Fruit fly (Drosophila melanogaster) whole organism, pupa: Measurements from ENCODE around the gene Ube3a.

Experiments used
- CG10348 ChIP-seq: fragments of 200-800 bp; sonication (Bioruptor generic); IDR thresholded peaks from 2 replicates; pipeline ENCODE4 v1.3.6; 2022; ENCODE audit warnings: missing biosample characterization, missing genetic modification characterization
- CG12605 ChIP-seq: fragments of 200-800 bp; sonication (Bioruptor generic); IDR thresholded peaks from 2 replicates; pipeline ENCODE4 v1.3.6; 2022; ENCODE audit warnings: missing biosample characterization, missing genetic modification characterization
- CG13204 ChIP-seq: fragments of 200-800 bp; sonication (Bioruptor generic); optimal IDR thresholded peaks from 2 replicates; lab custom pipeline; 2018; ENCODE audit warnings: missing biosample characterization, mild to moderate bottlenecking, missing genetic modification characterization, moderate library complexity
- CG14655 ChIP-seq: fragments of 200-800 bp; sonication (Bioruptor generic); optimal IDR thresholded peaks from 3 replicates; lab custom pipeline; 2017; ENCODE audit warnings: mild to moderate bottlenecking, missing biosample characterization, missing genetic modification reagents, missing genetic modification characterization
- CG15710 ChIP-seq: fragments of 200-800 bp; sonication (Bioruptor generic); optimal IDR thresholded peaks from 2 replicates; lab custom pipeline; 2018; ENCODE audit warnings: missing biosample characterization, mild to moderate bottlenecking, missing genetic modification characterization, moderate library complexity
- CG17806 ChIP-seq: fragments of 200-800 bp; sonication (Bioruptor generic); optimal IDR thresholded peaks from 2 replicates; lab custom pipeline; 2018; ENCODE audit warnings: missing biosample characterization, mild to moderate bottlenecking, missing genetic modification characterization, moderate library complexity
- CG32121 ChIP-seq: fragments of 200-800 bp; sonication (Bioruptor generic); IDR thresholded peaks from 2 replicates; pipeline ENCODE4 v1.3.6; 2022; ENCODE audit warnings: missing biosample characterization, missing genetic modification characterization
- CG34367 ChIP-seq: fragments of 200-800 bp; sonication (Bioruptor generic); optimal IDR thresholded peaks from 2 replicates; lab custom pipeline; 2018; ENCODE audit warnings: missing biosample characterization, mild to moderate bottlenecking, missing genetic modification characterization
- CG4496 ChIP-seq: fragments of 200-800 bp; sonication (Bioruptor generic); IDR thresholded peaks from 3 replicates; pipeline ENCODE4 v1.3.6; 2022; ENCODE audit warnings: missing biosample characterization, missing genetic modification characterization
- CG8159 ChIP-seq: fragments of 200-800 bp; sonication (Bioruptor generic); optimal IDR thresholded peaks from 3 replicates; lab custom pipeline; 2018; ENCODE audit warnings: missing biosample characterization, mild to moderate bottlenecking, missing genetic modification characterization, moderate library complexity
- CG8301 ChIP-seq: fragments of 200-800 bp; sonication (Bioruptor generic); optimal IDR thresholded peaks from 2 replicates; lab custom pipeline; 2018; ENCODE audit warnings: missing biosample characterization, mild to moderate bottlenecking, missing genetic modification characterization
- CG9948 ChIP-seq: fragments of 200-800 bp; sonication (Bioruptor generic); optimal IDR thresholded peaks from 2 replicates; lab custom pipeline; 2018; ENCODE audit warnings: missing biosample characterization, mild to moderate bottlenecking, missing genetic modification characterization, moderate library complexity
- D1 ChIP-seq: fragments of 200-800 bp; sonication (Bioruptor generic); optimal IDR thresholded peaks from 2 replicates; lab custom pipeline; 2018; ENCODE audit warnings: missing biosample characterization, mild to moderate bottlenecking, missing genetic modification characterization, moderate library complexity
- EcR ChIP-seq: fragments of 200-800 bp; sonication (Bioruptor generic); optimal IDR thresholded peaks from 3 replicates; lab custom pipeline; 2019; ENCODE audit warnings: missing biosample characterization, missing genetic modification characterization, mild to moderate bottlenecking, moderate library complexity, missing genetic modification reagents
- Ets98B ChIP-seq: fragments of 200-800 bp; sonication (Bioruptor generic); IDR thresholded peaks from 2 replicates; pipeline ENCODE4 v1.3.6; 2022; ENCODE audit warnings: missing biosample characterization, missing genetic modification characterization
- Pif1A ChIP-seq: fragments of 200-800 bp; sonication (Bioruptor generic); optimal IDR thresholded peaks from 3 replicates; lab custom pipeline; 2016; ENCODE audit warnings: missing biosample characterization, missing genetic modification characterization
- Pif1B ChIP-seq: fragments of 200-800 bp; sonication (Bioruptor generic); optimal IDR thresholded peaks from 3 replicates; lab custom pipeline; 2016; ENCODE audit warnings: missing biosample characterization, missing genetic modification characterization
- Snoo ChIP-seq: fragments of 200-800 bp; sonication (Bioruptor generic); optimal IDR thresholded peaks from 3 replicates; lab custom pipeline; 2017; ENCODE audit warnings: missing biosample characterization, mild to moderate bottlenecking, missing genetic modification characterization, inconsistent platforms
- fd96Ca ChIP-seq: fragments of 200-800 bp; sonication (Bioruptor generic); IDR thresholded peaks from 3 replicates; pipeline ENCODE4 v1.3.6; 2022; ENCODE audit warnings: missing biosample characterization, missing genetic modification characterization
- gl ChIP-seq: fragments of 200-800 bp; sonication (Bioruptor generic); optimal IDR thresholded peaks from 2 replicates; lab custom pipeline; 2018; ENCODE audit warnings: missing biosample characterization, mild to moderate bottlenecking, missing genetic modification characterization
- rn ChIP-seq: fragments of 200-800 bp; sonication (Bioruptor generic); IDR thresholded peaks from 2 replicates; pipeline ENCODE4 v1.3.6; 2022; ENCODE audit warnings: missing biosample characterization, missing genetic modification characterization

Gene Ube3a

DNA sequence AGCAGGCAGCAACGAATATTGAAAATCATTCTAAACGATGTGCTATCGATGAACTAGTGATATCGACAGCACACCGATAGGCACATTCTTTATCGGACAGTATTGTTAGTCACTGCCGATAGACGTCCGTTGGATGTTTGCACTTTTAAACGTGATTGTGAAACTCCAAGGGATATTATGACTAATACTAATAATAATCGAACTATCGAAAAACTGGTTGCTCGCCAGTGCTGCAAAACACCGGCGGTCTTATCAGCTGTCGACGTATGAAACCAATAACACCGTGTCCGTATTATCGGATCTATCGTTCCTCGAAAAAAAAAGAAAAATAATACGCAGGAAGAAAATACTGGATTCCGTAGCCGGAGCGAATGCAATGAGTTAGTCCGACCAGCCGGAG lies at the start of gene Ube3a, which contains the start of gene CG7600:
TSS of gene Ube3a (minus strand) at position 67 of the 400 bp plus-strand sequence.
TSS of gene CG7600 (plus strand) at position 270 of the 400 bp plus-strand sequence.
- peak; percentile 12 for TF ChIP-seq CG8301 (tag; lab: Kevin White, UChicago)
- TF ChIP-seq rn (GFP tag; lab: Robert Waterston, UW): no peak
- TF ChIP-seq EcR (GFP tag; lab: Kevin White, UChicago): peak; percentile 26
- TF ChIP-seq CG13204: no peak
- TF ChIP-seq gl (tag; lab: Kevin White, UChicago): peak; percentile 13
- no peak for TF ChIP-seq Pif1B
- no peak for TF ChIP-seq CG9948
- TF ChIP-seq Snoo (tag; lab: Kevin White, UChicago): peak; percentile 21
- TF ChIP-seq CG14655 (GFP tag; lab: Kevin White, UChicago): no peak
- TF ChIP-seq fd96Ca (GFP tag; lab: Robert Waterston, UW): peak; percentile 59; the same call in 2 of the 3 replicates
- 0 out of 3 replicates have a peak, but pooled peaks have one; percentile 57 for TF ChIP-seq CG4496 (GFP tag; lab: Robert Waterston, UW)
- TF ChIP-seq Ets98B (GFP tag; lab: Robert Waterston, UW): peak; percentile 31; the same call in 1 of the 2 replicates
- TF ChIP-seq CG17806 (tag; lab: Kevin White, UChicago): no peak
- peak; percentile 15 for TF ChIP-seq CG15710
- TF ChIP-seq CG8159: peak; percentile 22
- TF ChIP-seq CG32121 (GFP tag; lab: Robert Waterston, UW): 0 out of 2 replicates have a peak, but pooled peaks have one; percentile 22
- TF ChIP-seq CG34367 (tag; lab: Kevin White, UChicago): no peak
- TF ChIP-seq CG12605: 0 out of 2 replicates have a peak, but pooled peaks have one; percentile 16
- no peak for TF ChIP-seq CG10348 (GFP tag; lab: Robert Waterston, UW)
- TF ChIP-seq Pif1A (GFP tag; lab: Kevin White, UChicago): no peak
- TF ChIP-seq D1 (tag; lab: Kevin White, UChicago): no peak

DNA sequence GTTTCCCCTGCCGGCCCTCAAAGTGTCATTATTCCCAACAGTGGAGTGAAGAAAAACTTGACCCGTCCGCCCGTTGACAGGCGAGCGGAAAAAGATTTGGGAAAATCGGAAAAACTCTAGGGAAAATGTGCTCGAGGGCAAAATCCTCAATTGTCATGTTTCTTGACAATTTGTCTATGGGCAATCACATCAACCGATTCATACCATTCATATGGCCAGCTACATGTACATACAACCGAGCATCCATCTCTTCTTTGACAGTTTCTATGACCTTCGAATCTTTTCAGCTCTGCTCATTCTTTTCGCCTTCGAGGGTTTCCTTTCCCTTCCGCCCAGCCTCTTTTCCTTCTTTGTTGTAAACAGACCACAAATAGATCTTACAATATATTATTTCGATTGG lies 49.4 kb upstream of the Ube3a start:
- no peak for TF ChIP-seq CG10348 (GFP tag; lab: Robert Waterston, UW)
- no peak for TF ChIP-seq Ets98B (GFP tag; lab: Robert Waterston, UW)
- no peak for TF ChIP-seq CG13204
- TF ChIP-seq gl (tag; lab: Kevin White, UChicago): no peak
- TF ChIP-seq CG8301 (tag; lab: Kevin White, UChicago): no peak
- no peak for TF ChIP-seq Pif1A (GFP tag; lab: Kevin White, UChicago)
- no peak for TF ChIP-seq CG34367 (tag; lab: Kevin White, UChicago)

DNA sequence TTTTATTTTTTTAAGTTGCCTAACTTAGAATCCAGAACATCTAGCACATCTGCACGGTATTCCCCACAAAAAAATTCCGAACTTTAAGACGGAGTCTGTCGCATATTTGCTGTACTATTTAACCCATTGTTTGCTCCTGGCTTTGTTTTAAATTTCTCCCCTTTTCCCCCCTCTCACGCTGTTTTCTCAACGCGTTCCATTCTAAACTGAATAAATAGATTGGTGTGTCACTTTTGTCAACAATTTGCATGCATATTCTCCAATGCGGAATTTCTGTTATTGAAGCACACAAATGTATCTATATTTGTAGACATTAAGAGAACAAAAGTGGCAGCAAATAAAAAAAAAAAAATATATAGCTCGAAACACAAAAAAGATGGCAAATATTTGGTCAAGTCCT lies 48.0 kb upstream of the Ube3a start:
- TF ChIP-seq CG14655 (GFP tag; lab: Kevin White, UChicago) (no peak), CG10348 (GFP tag; lab: Robert Waterston, UW) (no peak), Pif1A (GFP tag; lab: Kevin White, UChicago) (no peak), EcR (GFP tag; lab: Kevin White, UChicago) (no peak), CG13204 (no peak), CG9948 (no peak), D1 (tag; lab: Kevin White, UChicago) (no peak), CG12605 (no peak), CG32121 (GFP tag; lab: Robert Waterston, UW) (no peak), CG17806 (tag; lab: Kevin White, UChicago) (no peak), CG4496 (GFP tag; lab: Robert Waterston, UW) (no peak), gl (tag; lab: Kevin White, UChicago) (no peak), Pif1B (no peak), CG8301 (tag; lab: Kevin White, UChicago) (no peak)
- TF ChIP-seq, all 21 proteins: peak for 0

DNA sequence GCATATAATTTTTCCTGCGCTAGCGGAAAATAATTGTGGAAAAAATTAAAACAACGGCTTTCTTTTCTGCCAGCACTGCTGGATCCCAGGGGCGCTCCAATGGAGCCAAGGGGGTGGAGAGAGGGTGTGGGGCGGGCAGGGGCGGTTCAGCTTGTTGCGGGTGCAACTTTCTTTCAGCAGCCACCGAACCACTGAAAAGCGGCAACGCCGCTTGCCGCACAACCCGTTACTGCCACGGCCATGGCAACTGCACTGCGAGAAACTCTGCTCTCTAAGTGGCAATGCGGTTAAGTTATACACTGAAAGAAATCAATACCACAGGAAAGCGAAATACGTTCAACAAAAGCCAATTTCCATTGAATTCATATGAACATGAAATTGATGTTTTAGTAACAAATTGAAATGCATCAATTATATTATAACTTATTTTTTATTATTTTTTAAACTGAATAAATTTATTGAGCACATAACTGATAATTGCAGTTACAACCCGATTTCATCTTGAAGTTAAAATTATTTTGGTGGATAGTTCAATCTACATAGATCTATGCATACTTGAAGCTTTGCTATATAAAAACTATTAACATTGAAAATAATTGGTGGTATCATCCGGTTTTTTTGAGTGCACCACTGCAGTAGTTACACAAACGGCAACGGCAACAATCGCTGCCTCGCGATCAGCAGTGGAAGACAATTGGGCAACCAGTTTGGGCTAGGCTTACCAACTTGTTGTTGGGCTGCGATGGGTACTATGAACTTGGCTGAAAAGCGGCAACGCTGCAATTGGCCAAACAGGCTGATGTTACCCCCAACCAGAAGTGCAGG lies 46.0 kb upstream of the Ube3a start:
- peak; percentile 79 for TF ChIP-seq CG9948
- peak; percentile 73 for TF ChIP-seq rn (GFP tag; lab: Robert Waterston, UW)
- TF ChIP-seq CG14655 (GFP tag; lab: Kevin White, UChicago): peak; percentile 93
- no peak for TF ChIP-seq CG12605
- TF ChIP-seq gl (tag; lab: Kevin White, UChicago): peak; percentile 37
- peak; percentile 77 for TF ChIP-seq Snoo (tag; lab: Kevin White, UChicago)
- peak; percentile 61 for TF ChIP-seq Pif1A (GFP tag; lab: Kevin White, UChicago)
- peak; percentile 86 for TF ChIP-seq CG15710
- TF ChIP-seq Pif1B: peak; percentile 57
- peak; percentile 70 for TF ChIP-seq CG32121 (GFP tag; lab: Robert Waterston, UW)
- peak; percentile 70 for TF ChIP-seq CG34367 (tag; lab: Kevin White, UChicago)
- TF ChIP-seq CG8159: peak; percentile 92
- TF ChIP-seq D1 (tag; lab: Kevin White, UChicago): peak; percentile 44
- peak; percentile 82 for TF ChIP-seq CG8301 (tag; lab: Kevin White, UChicago)
- TF ChIP-seq CG17806 (tag; lab: Kevin White, UChicago): peak; percentile 74
- peak; percentile 61; the same call in 2 of the 3 replicates for TF ChIP-seq CG4496 (GFP tag; lab: Robert Waterston, UW)
- peak; percentile 85 for TF ChIP-seq fd96Ca (GFP tag; lab: Robert Waterston, UW)
- peak; percentile 42 for TF ChIP-seq EcR (GFP tag; lab: Kevin White, UChicago)
- TF ChIP-seq CG13204: peak; percentile 65
- TF ChIP-seq Ets98B (GFP tag; lab: Robert Waterston, UW): peak; percentile 84
- 0 out of 2 replicates have a peak, but pooled peaks have one; percentile 39 for TF ChIP-seq CG10348 (GFP tag; lab: Robert Waterston, UW)
